Fruit fly (Drosophila melanogaster): ENCODE data around the gene CG44303.

DNA sequence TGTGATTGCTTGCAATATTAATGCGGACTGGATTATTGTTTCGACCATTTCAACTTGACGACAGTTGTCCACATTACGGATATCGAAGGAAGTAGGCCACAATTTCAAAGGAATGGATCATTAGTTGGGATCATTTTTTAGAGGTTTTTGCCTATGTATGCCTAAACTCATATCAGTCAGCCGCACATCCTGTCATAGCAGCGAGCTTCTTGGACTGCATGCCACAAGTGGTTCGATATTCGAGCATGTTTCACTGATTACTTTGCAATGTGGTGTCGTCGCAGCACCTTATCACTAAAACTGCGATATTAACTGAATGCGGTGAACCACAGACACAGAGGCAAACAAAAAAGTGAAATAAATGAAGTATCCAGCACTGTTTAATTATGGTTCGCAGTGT, 23.2 kb downstream of the CG44303 start:
- no peak for TF ChIP-seq acj6 (GFP tag; optimal IDR thresholded peaks at IDR 0.05)
- no peak for TF ChIP-seq Smox (GFP tag; optimal IDR thresholded peaks at IDR 0.05)
- TF ChIP-seq CG15336 (GFP tag; IDR thresholded peaks at IDR 0.05), result no peak

Measured in whole organism, prepupa.